Fruit fly (Drosophila melanogaster) ovary, adult (tissue): Measurements from ENCODE around the gene Mst98Cb.

Experiments used
- CG17801 ChIP-seq: fragments of 200-800 bp; optimal IDR thresholded peaks from 2 replicates; lab custom pipeline; 2019; ENCODE audit warnings: missing biosample characterization, mild to moderate bottlenecking, missing genetic modification characterization, moderate library complexity; ENCODE audit not compliant: partially characterized antibody

Mst98Cb gene

DNA sequence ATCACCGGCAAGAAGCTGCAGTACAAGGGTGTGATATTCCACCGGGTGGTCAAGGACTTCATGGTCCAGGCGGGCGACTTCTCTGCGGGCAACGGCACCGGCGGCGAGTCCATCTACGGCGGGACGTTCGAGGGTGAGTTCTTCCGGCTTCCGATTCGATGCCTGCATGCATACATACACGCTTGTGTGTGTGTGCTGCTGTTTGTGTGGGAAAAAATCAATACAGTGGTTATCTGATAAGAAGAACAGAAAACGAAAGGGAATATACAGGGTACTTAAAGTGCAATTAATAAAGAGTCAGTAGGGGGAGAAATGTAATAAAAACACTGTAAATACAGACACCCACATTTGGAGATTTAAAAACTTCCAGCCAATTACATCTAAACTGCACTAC is 48.0 kb downstream of the Mst98Cb start:
- TF ChIP-seq CG17801 (GFP tag; lab: Kevin White, UChicago) = no peak
